Worm (Caenorhabditis elegans) whole organism, L2 larva: ENCODE results near the gene nhx-9.

ENCODE experiments used
- C34F6.9 ChIP-seq: fragments of 150-350 bp; optimal IDR thresholded peaks from 2 replicates; lab custom pipeline; 2014; ENCODE audit warnings: missing biosample characterization, missing genetic modification characterization
- Y55F3AM.14 ChIP-seq: fragments of 200-800 bp; sonication (Bioruptor generic); optimal IDR thresholded peaks from 2 replicates; lab custom pipeline; 2018; ENCODE audit warnings: mild to moderate bottlenecking, missing genetic modification characterization, missing compliant biosample characterization
- blmp-1 ChIP-seq: sonication (generic microtip); optimal IDR thresholded peaks from 2 replicates; lab custom pipeline; 2017; ENCODE audit warnings: missing genetic modification characterization, mild to moderate bottlenecking, missing compliant biosample characterization, antibody characterized with exemption, moderate library complexity; ENCODE audit not compliant: insufficient read depth
- lin-39 ChIP-seq: fragments of 150-350 bp; optimal IDR thresholded peaks from 2 replicates; lab custom pipeline; 2014; ENCODE audit warnings: missing biosample characterization, missing genetic modification reagents, missing genetic modification characterization
- nhr-11 ChIP-seq: fragments of 150-350 bp; optimal IDR thresholded peaks from 2 replicates; lab custom pipeline; 2014; ENCODE audit warnings: missing biosample characterization, missing genetic modification characterization
- nhr-12 ChIP-seq: fragments of 150-350 bp; optimal IDR thresholded peaks from 2 replicates; lab custom pipeline; 2014; ENCODE audit warnings: missing biosample characterization, missing genetic modification characterization
- nhr-6 ChIP-seq: fragments of 150-350 bp; optimal IDR thresholded peaks from 2 replicates; lab custom pipeline; 2014; ENCODE audit warnings: missing biosample characterization, missing genetic modification characterization
- ztf-1 ChIP-seq: fragments of 200-800 bp; sonication (Bioruptor generic); conservative IDR thresholded peaks from 2 replicates; pipeline ENCODE4 v1.3.6; 2022; ENCODE audit warnings: missing genetic modification characterization, missing compliant biosample characterization

- no peak for TF ChIP-seq nhr-12 (tag; lab: Kevin White, UChicago)
- no peak for TF ChIP-seq ztf-1
- no peak for TF ChIP-seq Y55F3AM.14 (GFP tag; lab: Kevin White, UChicago)
- TF ChIP-seq lin-39 (tag; lab: Kevin White, UChicago): no peak
- no peak for TF ChIP-seq nhr-11 (tag; lab: Kevin White, UChicago)
- peak; percentile 52 for TF ChIP-seq C34F6.9 (tag; lab: Kevin White, UChicago)
- peak; percentile 44 for TF ChIP-seq blmp-1 (tag; lab: Kevin White, UChicago)
- no peak for TF ChIP-seq nhr-6 (tag; lab: Kevin White, UChicago)
Observed at ce11 chrIV:11952612-11953299, 22.1 kb downstream of the nhx-9 start, which contains the start of gene gdh-1.
